Fruit fly (Drosophila melanogaster) whole organism: ENCODE measurements around the gene CG6833.

Source experiments
- CG8478 ChIP-seq: fragments of >200 bp; optimal IDR thresholded peaks from 2 replicates; lab custom pipeline; 2018; ENCODE audit warnings: inconsistent platforms
- Dll ChIP-seq: fragments of >200 bp; optimal IDR thresholded peaks from 2 replicates; lab custom pipeline; 2017
- EcR ChIP-seq, 2 experiments: fragments of >200 bp; optimal IDR thresholded peaks; 2 replicates each; lab custom pipeline; 2017; ENCODE audit warnings: missing biosample characterization in 2 of 2, missing genetic modification characterization in 2 of 2, missing genetic modification reagents in 2 of 2
- pan ChIP-seq: fragments of >200 bp; optimal IDR thresholded peaks from 2 replicates; lab custom pipeline; 2017
- psq ChIP-seq: fragments of >200 bp; optimal IDR thresholded peaks from 2 replicates; lab custom pipeline; 2017
- usp ChIP-seq: fragments of >200 bp; optimal IDR thresholded peaks from 2 replicates; lab custom pipeline; 2017; ENCODE audit warnings: missing biosample characterization, missing genetic modification characterization, mixed read lengths

The CG6833 gene

DNA sequence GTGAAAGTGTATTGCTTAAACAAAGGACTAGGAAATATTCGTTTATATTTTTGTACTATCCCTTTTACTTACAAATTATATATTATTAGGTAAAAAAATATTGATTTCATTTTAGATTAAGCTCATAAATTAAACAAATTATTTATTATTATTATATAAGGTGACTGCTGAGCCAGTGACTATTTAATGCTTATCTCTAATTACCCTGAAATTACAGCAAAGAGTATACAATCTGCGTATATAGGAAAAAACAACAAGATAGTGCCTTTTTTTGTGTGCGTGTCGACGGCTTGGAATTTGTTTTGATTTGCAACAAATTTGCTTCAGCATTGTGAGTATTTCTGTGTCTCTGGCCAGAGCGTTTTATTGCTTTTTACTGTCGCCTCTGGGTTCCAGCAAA lies 38.5 kb downstream of the CG6833 start:
- no peak for TF ChIP-seq Dll (lab: Kevin White, UChicago)
- no peak for TF ChIP-seq psq (lab: Kevin White, UChicago)
- TF ChIP-seq usp (GFP tag; lab: Kevin White, UChicago) = no peak
- no peak for TF ChIP-seq pan
- no peak for TF ChIP-seq EcR (GFP tag; optimal IDR thresholded peaks at IDR 0.05; lab: Kevin White, UChicago)
- no peak for TF ChIP-seq CG8478 (lab: Kevin White, UChicago)

DNA sequence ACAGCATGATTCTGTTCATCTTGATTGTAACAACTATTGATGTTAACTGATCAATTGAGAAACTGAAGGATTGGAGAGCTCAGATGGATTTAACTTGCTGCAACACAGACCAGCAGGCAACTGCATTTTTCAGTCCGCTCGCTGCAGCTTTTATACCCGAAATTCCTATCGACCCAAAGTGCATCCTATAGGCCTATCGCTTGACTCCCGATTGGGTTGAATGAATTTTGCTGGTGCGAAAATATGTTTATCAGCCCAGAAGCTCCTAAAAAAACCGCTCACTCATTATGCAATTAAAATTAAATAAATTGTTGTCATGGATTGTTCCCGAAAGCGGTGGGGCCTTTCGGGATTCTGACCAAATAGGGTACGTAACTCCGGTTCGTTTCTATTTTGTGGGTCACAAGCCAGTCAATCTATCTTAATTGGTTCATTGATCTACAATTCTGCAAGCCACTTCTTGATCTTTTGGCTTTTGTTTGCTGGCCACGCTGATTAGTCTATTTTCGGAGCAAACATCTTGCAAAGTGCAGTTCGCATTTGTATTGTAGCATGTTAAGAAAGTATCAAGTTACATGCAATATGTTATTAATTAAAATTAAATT lies 47.0 kb downstream of the CG6833 start, which contains the start of gene Fbp1:
Gene Fbp1, minus strand, starts transcription at position 113 of the 605 bp plus-strand sequence.
- TF ChIP-seq psq (lab: Kevin White, UChicago) (no peak), Dll (lab: Kevin White, UChicago) (no peak), usp (GFP tag; lab: Kevin White, UChicago) (no peak), pan (no peak), EcR (GFP tag; optimal IDR thresholded peaks at IDR 0.05; lab: Kevin White, UChicago) (no peak), CG8478 (lab: Kevin White, UChicago) (no peak)

DNA sequence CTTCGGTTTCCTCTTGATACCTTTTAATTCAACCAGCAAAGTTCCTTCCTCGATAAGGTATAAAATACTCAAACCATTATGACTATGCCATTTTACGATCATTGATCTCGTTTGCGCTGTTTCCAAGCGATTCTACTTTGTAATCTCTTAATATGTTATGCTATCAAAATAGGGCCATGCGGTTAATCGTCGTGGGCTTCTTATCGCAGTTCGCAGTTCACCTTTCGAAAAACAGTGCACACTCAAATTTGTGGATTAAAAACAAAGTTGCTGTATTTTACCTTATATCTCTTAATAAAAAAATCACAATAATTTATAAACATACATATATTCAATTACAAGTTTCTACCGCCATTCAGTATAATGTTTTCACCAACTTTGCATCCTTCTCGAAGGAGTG lies 49.1 kb downstream of the CG6833 start:
- TF ChIP-seq CG8478 (lab: Kevin White, UChicago) (no peak), usp (GFP tag; lab: Kevin White, UChicago) (no peak), pan (no peak), psq (lab: Kevin White, UChicago) (no peak), EcR (GFP tag; optimal IDR thresholded peaks at IDR 0.05; lab: Kevin White, UChicago) (no peak), Dll (lab: Kevin White, UChicago) (no peak)

DNA sequence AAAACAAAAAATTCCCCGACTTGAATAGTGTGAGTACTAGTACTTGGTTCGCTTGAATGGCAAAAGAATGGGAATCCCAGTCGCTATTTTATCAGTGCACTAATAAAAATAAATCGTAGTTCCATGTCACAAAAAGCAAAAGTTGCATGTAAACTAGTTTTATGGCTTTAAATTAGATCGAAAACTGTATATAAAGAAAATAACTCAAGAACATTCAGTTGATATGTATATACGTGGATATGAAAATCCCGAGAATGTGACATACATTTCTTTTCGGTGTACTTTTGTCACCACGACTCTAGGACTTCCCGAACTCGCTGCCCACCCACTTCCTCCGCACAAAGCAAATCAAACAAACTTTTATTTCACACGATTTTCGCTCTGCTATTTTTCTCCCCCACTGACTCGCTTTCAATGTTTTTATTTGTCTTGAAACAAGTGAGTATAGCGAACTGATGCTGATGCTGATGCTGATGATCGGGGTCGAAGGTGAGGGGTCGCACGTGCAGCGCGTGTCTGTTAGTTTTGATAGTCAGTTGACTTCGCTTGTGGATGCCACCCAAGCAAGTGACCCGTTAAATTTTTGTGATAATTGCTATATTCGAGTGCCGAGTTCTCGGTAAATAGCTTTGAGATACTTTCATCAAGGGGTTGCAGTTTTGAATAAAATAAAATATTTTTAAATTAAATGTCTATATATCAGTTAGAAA lies 50.6 kb downstream of the CG6833 start:
- TF ChIP-seq usp (GFP tag; lab: Kevin White, UChicago) = no peak
- no peak for TF ChIP-seq EcR (GFP tag; optimal IDR thresholded peaks at IDR 0.05; lab: Kevin White, UChicago)
- TF ChIP-seq pan = no peak
- no peak for TF ChIP-seq Dll (lab: Kevin White, UChicago)
- no peak for TF ChIP-seq CG8478 (lab: Kevin White, UChicago)
- no peak for TF ChIP-seq psq (lab: Kevin White, UChicago)
